Worm (Caenorhabditis elegans): ENCODE measurements around the gene F42G4.5.
A peak's percentile ranks its signal among the peaks of the same experiment; 100 is the strongest.
"Not testable (repeated sequence)": the region's sequence is repeated elsewhere in the genome, so short reads cannot be mapped to it uniquely, and the experiment has no call there.

Gene F42G4.5

DNA sequence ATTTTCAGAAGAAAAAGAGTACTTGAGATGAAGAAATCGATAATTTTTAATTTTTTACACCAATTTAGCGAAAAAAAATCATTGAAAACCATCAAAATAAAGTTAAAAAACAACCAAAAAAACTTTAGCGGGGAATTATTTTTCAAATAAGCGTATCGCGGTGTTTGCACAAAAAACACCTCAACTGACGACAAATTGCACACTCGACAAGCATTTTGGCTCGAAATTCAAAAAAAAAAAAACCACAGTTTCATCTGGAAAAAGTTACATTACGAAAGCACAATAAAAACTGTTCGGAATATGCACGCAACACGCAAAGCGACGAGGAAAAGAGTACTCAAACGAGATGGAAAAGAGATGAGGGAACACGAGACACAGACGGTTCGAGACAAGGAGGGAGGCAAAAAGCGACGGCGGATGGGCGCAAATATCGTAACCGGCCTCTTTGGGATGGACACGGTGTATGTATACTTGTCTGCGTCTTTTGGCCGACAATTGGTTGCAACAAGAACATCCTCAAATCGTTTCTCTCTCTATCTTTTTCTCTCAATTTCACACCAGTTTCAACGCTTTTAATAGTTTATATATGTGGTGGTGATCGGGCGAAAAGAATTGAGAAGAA lies 42.6 kb upstream of the F42G4.5 start (continued):
- TF ChIP-seq aha-1 (tag; optimal IDR thresholded peaks at IDR 0.05) = no peak
- no peak for TF ChIP-seq nhr-28 (tag; optimal IDR thresholded peaks at IDR 0.05)
- TF ChIP-seq mab-9 (GFP tag; IDR thresholded peaks at IDR 0.05) = no peak
- peak; percentile 43 for TF ChIP-seq swsn-7 (tag; optimal IDR thresholded peaks at IDR 0.05)
- no peak for TF ChIP-seq fkh-8 (tag; optimal IDR thresholded peaks at IDR 0.05)
- TF ChIP-seq nhr-237 (tag; optimal IDR thresholded peaks at IDR 0.05) = no peak
- no peak for TF ChIP-seq nhr-84 (tag; optimal IDR thresholded peaks at IDR 0.05)
- no peak for TF ChIP-seq mef-2 (tag; optimal IDR thresholded peaks at IDR 0.05)
- TF ChIP-seq blmp-1 (tag; optimal IDR thresholded peaks at IDR 0.05) = peak; percentile 67
- peak; percentile 47 for TF ChIP-seq C16A3.4 (tag; optimal IDR thresholded peaks at IDR 0.05)
- peak; percentile 27 for TF ChIP-seq irx-1 (tag; optimal IDR thresholded peaks at IDR 0.05)
- no peak for TF ChIP-seq pax-3 (tag; optimal IDR thresholded peaks at IDR 0.05)
- TF ChIP-seq sox-4 (tag; optimal IDR thresholded peaks at IDR 0.05) = no peak
- TF ChIP-seq aly-2 (tag; optimal IDR thresholded peaks at IDR 0.05) = peak; percentile 1
- peak; percentile 69 for TF ChIP-seq nhr-20 (tag; optimal IDR thresholded peaks at IDR 0.05)
- no peak for TF ChIP-seq unc-86 (tag; optimal IDR thresholded peaks at IDR 0.05)
- TF ChIP-seq elt-2 (tag; optimal IDR thresholded peaks at IDR 0.05) = no peak
- peak; percentile 13 for TF ChIP-seq dsc-1 (tag; optimal IDR thresholded peaks at IDR 0.05)
- no peak for TF ChIP-seq ets-5 (GFP tag; IDR thresholded peaks at IDR 0.05)
- TF ChIP-seq grh-1 (GFP tag; IDR thresholded peaks at IDR 0.05) = no peak
- TF ChIP-seq sptf-1 (tag; optimal IDR thresholded peaks at IDR 0.05) = no peak
- TF ChIP-seq unc-98 (GFP tag; IDR thresholded peaks at IDR 0.05) = no peak
- TF ChIP-seq ceh-82 (tag; optimal IDR thresholded peaks at IDR 0.05) = peak; percentile 18 to 47 (median 42)
- TF ChIP-seq fos-1 (tag; optimal IDR thresholded peaks at IDR 0.05) = peak; percentile 59
- peak; percentile 7 for TF ChIP-seq skn-1 (tag; optimal IDR thresholded peaks at IDR 0.05)
- no peak for TF ChIP-seq ama-1 (optimal IDR thresholded peaks at IDR 0.05)
- TF ChIP-seq snu-23 (GFP tag; optimal IDR thresholded peaks at IDR 0.05) = peak; percentile 79
- TF ChIP-seq ztf-4 (tag; optimal IDR thresholded peaks at IDR 0.05) = peak; percentile 2
- no peak for TF ChIP-seq fkh-10 (GFP tag; optimal IDR thresholded peaks at IDR 0.05)
- no peak for TF ChIP-seq hpl-2 (GFP tag; optimal IDR thresholded peaks at IDR 0.05)
- TF ChIP-seq C34B4.2 (tag; optimal IDR thresholded peaks at IDR 0.05) = no peak
- peak; percentile 84 for TF ChIP-seq nhr-85 (tag)
- no peak for TF ChIP-seq C04F5.9 (tag; optimal IDR thresholded peaks at IDR 0.05)
- TF ChIP-seq pqm-1 (tag; optimal IDR thresholded peaks at IDR 0.05) = no peak

DNA sequence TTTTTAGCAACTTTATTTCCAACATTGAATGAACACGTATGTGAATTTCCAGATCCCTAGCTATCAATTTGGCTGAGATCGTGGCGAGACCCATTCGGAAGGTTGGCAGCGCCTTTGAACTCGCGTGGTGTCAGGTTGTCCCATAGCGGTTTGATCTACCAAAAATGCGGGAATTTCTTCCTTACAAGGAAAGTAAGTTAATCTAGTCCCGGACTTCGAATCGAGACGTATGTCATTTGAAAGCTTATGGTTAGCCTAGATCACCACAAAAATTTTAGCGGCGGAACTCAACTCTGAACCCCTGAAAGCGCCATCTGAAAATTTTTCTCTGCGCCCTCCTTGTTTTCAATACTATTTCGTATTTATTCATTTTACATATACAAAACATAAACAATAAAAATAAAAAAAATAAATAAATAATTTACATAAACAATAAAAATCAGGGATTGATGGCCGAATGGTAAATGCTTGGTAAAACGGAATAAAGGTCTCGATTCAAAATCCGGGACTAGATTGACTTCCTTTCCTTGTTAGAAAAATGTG lies 41.6 kb upstream of the F42G4.5 start, which contains the start of gene F18A11.2:
Gene F18A11.2 (plus strand): TSS at position 51 of the 543 bp plus-strand sequence.
- TF ChIP-seq lsy-2 (tag; optimal IDR thresholded peaks at IDR 0.05); lir-3 (tag; optimal IDR thresholded peaks at IDR 0.05; ENCODE audit: poor library complexity); hlh-17 (GFP tag; optimal IDR thresholded peaks at IDR 0.05; ENCODE audit: borderline replicate concordance): not testable (repeated sequence)

DNA sequence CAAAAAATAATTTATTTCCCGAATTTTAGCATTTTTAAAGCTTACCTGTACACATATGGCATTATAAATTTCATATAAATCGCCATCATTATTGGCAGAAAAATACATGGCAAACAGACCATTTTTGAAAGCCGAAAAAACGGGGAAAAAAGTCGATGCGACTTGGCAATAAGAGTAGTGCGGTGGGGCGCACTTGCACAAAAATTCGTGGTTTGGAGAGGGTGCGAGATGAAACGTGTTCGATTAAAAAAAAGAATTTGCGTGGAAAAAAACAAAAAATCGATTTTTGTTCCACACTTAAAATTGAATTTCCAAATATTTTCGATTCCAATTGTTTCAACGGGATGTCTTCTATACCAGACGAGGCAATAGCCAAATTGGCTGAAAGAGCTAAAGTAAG lies 36.6 kb upstream of the F42G4.5 start, which contains the start of gene F18A11.3:
Gene F18A11.3 (minus strand): TSS at position 125 of the 400 bp plus-strand sequence.
- TF ChIP-seq unc-130 (tag; optimal IDR thresholded peaks at IDR 0.05) = peak; percentile 2
- TF ChIP-seq tlp-1 (tag; optimal IDR thresholded peaks at IDR 0.05) = no peak
- peak in 2 of 3 experiments; percentile 21 to 52 for TF ChIP-seq dpl-1 (GFP tag; optimal IDR thresholded peaks at IDR 0.05)
- TF ChIP-seq aly-2 (tag; optimal IDR thresholded peaks at IDR 0.05) = no peak
- TF ChIP-seq ztf-4 (tag; optimal IDR thresholded peaks at IDR 0.05) = no peak
- peak; percentile 8 for TF ChIP-seq swsn-7 (tag; optimal IDR thresholded peaks at IDR 0.05)
- TF ChIP-seq irx-1 (tag; optimal IDR thresholded peaks at IDR 0.05) = no peak
- TF ChIP-seq jun-1 (tag; optimal IDR thresholded peaks at IDR 0.05) = no peak
- no peak for TF ChIP-seq nhr-85 (tag)
- TF ChIP-seq elt-2 (tag; optimal IDR thresholded peaks at IDR 0.05) = no peak
- TF ChIP-seq ces-1 (GFP tag; optimal IDR thresholded peaks at IDR 0.05) = no peak
- no peak for TF ChIP-seq F16B12.6 (tag; optimal IDR thresholded peaks at IDR 0.05)
- no peak for TF ChIP-seq nhr-90 (tag; optimal IDR thresholded peaks at IDR 0.05; ENCODE audit: poor library complexity)
- TF ChIP-seq lir-3 (tag; optimal IDR thresholded peaks at IDR 0.05; ENCODE audit: poor library complexity) = no peak
- peak; percentile 7 for TF ChIP-seq C16A3.4 (tag; optimal IDR thresholded peaks at IDR 0.05)
- TF ChIP-seq nhr-76 (tag; optimal IDR thresholded peaks at IDR 0.05) = no peak
- TF ChIP-seq nhr-237 (tag; optimal IDR thresholded peaks at IDR 0.05) = no peak
- TF ChIP-seq unc-62 (GFP tag; optimal IDR thresholded peaks at IDR 0.05) = no peak
- no peak for TF ChIP-seq unc-86 (tag; optimal IDR thresholded peaks at IDR 0.05)
- peak; percentile 39 to 67 for TF ChIP-seq lin-35 (GFP tag; optimal IDR thresholded peaks at IDR 0.05)
- peak; percentile 43 for TF ChIP-seq pag-3 (tag; optimal IDR thresholded peaks at IDR 0.05; ENCODE audit: borderline replicate concordance, insufficient read depth)
- no peak for TF ChIP-seq rnt-1 (tag; optimal IDR thresholded peaks at IDR 0.05)
- no peak for TF ChIP-seq mab-9 (GFP tag; IDR thresholded peaks at IDR 0.05)

All from whole organism, L1 larva.